Worm (Caenorhabditis elegans): Measurements from ENCODE around the gene str-6.

ce11 chrV:15732209-15732608 is 17.8 kb downstream of the str-6 start, which contains the start of gene str-38:
- no peak for TF ChIP-seq R02D3.7 (tag; optimal IDR thresholded peaks at IDR 0.05)
- no peak for TF ChIP-seq C34F6.9 (tag; optimal IDR thresholded peaks at IDR 0.05)
- TF ChIP-seq lin-13 (GFP tag; optimal IDR thresholded peaks at IDR 0.05) = no peak
- TF ChIP-seq ama-1 (optimal IDR thresholded peaks at IDR 0.05) = no peak
- TF ChIP-seq fos-1 (tag; optimal IDR thresholded peaks at IDR 0.05) = no peak
- TF ChIP-seq nhr-77 (tag; optimal IDR thresholded peaks at IDR 0.05) = no peak
- TF ChIP-seq elt-3 (tag; optimal IDR thresholded peaks at IDR 0.05) = no peak
- TF ChIP-seq sem-4 (tag; optimal IDR thresholded peaks at IDR 0.05) = no peak
- TF ChIP-seq lin-11 (tag; optimal IDR thresholded peaks at IDR 0.05) = no peak
